Worm (Caenorhabditis elegans): ENCODE results near the gene C17C3.15.

The C17C3.15 gene

DNA sequence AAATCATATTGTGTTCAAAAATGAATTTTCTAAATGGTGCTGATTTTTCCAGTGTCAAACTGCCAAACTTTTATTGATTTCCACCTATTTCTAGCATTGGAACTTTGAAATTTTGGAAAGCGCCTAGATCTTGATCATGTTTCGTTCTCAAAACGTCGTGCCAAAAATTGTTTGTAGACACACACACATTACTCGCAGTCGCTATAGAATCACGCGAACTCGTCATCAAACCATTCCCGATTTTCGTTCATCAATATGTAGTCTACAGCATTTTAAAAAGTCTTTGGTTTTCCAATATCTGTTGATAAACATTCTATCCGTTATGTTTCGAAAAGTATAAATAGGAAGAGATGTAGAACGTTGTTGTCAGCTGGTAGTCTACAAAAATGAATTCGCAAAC lies at the start of gene C17C3.15, which contains the start of gene C17C3.1:
TSS of gene C17C3.15 (plus strand) at position 383 of the 400 bp plus-strand sequence.
TSS of gene C17C3.1 (plus strand) at position 301 of the 400 bp plus-strand sequence.
- TF ChIP-seq snpc-4 (tag; optimal IDR thresholded peaks at IDR 0.05) (no peak), mls-2 (tag; optimal IDR thresholded peaks at IDR 0.05) (no peak), lin-32 (GFP tag; optimal IDR thresholded peaks at IDR 0.05) (no peak), sem-2 (GFP tag; optimal IDR thresholded peaks at IDR 0.05) (no peak), M03D4.4 (tag; optimal IDR thresholded peaks at IDR 0.05) (no peak), tbx-8 (GFP tag; optimal IDR thresholded peaks at IDR 0.05) (no peak), nhr-237 (tag; optimal IDR thresholded peaks at IDR 0.05) (no peak), ceh-43 (GFP tag; optimal IDR thresholded peaks at IDR 0.05) (no peak), mep-1 (tag; optimal IDR thresholded peaks at IDR 0.05) (no peak), lsy-2 (tag; optimal IDR thresholded peaks at IDR 0.05) (no peak), cnd-1 (tag; optimal IDR thresholded peaks at IDR 0.05) (no peak), blmp-1 (tag; optimal IDR thresholded peaks at IDR 0.05) (no peak)

DNA sequence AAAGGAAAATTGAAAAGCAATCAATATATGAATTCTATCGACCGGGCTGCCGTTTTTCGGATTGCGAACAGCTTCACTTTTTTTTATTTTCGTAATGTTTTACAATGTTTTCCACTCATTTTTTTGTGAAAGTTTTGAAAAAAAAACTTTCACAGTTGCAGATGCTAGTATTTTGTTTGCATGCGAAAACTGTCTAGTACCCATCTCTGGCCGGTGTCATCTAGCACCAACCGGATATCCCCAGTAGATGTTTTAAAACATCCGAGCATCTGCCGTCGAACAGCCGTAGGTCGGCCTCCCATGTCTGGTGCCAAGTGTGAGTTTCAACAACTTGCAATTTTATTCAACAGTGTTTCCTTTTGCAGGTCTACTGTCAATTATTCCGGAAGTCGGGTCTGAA lies 49.0 kb upstream of the C17C3.15 start, which contains the start of gene ZK177.12:
TSS of gene ZK177.12 (plus strand) at position 301 of the 400 bp plus-strand sequence.
- TF ChIP-seq sptf-1 (tag; optimal IDR thresholded peaks at IDR 0.05) (no peak), unc-120 (tag; optimal IDR thresholded peaks at IDR 0.05; ENCODE audit: poor library complexity, severe bottlenecking) (no peak), unc-39 (tag; optimal IDR thresholded peaks at IDR 0.05) (no peak), nhr-237 (tag; optimal IDR thresholded peaks at IDR 0.05) (no peak), lin-32 (GFP tag; optimal IDR thresholded peaks at IDR 0.05) (no peak), nhr-12 (tag; optimal IDR thresholded peaks at IDR 0.05) (no peak), ztf-11 (tag; optimal IDR thresholded peaks at IDR 0.05) (no peak), nhr-28 (tag; optimal IDR thresholded peaks at IDR 0.05) (no peak), flh-1 (GFP tag; optimal IDR thresholded peaks at IDR 0.05) (no peak), lin-13 (tag; optimal IDR thresholded peaks at IDR 0.05) (no peak), nhr-2 (tag; optimal IDR thresholded peaks at IDR 0.05) (no peak)

DNA sequence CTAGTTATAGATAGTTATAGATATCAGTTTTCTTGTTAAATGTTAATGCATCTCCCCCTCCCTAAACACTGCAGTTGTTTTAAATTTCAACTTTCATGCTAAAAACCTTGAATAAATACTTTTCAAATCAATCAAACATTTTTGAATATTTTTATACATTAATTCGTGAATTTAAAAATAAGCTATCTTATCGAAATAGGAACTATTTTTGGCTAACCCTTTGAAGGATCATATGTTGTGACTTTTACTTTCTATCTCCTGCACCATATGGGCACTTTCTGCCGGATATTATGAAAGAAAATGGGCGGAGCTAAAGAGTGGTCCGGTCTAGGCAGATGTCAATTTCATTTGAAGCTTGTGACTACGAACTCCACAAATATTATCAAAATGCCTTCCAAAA lies 47.8 kb upstream of the C17C3.15 start, which contains the start of gene ZK177.11:
TSS of gene ZK177.11 (plus strand) at position 301 of the 400 bp plus-strand sequence.
- TF ChIP-seq elt-1 (tag; optimal IDR thresholded peaks at IDR 0.05; ENCODE audit: borderline replicate concordance, insufficient read depth) (no peak), mab-5 (tag; optimal IDR thresholded peaks at IDR 0.05) (no peak), nhr-12 (tag; optimal IDR thresholded peaks at IDR 0.05) (no peak), drap-1 (GFP tag; optimal IDR thresholded peaks at IDR 0.05) (no peak), cnd-1 (tag; optimal IDR thresholded peaks at IDR 0.05) (no peak), sem-2 (GFP tag; optimal IDR thresholded peaks at IDR 0.05) (no peak), unc-62 (GFP tag; optimal IDR thresholded peaks at IDR 0.05) (no peak), ces-1 (GFP tag; optimal IDR thresholded peaks at IDR 0.05) (no peak), M03D4.4 (tag; optimal IDR thresholded peaks at IDR 0.05) (no peak), mep-1 (tag; optimal IDR thresholded peaks at IDR 0.05) (no peak), ztf-11 (tag; optimal IDR thresholded peaks at IDR 0.05) (no peak), snpc-4 (tag; optimal IDR thresholded peaks at IDR 0.05) (no peak)

DNA sequence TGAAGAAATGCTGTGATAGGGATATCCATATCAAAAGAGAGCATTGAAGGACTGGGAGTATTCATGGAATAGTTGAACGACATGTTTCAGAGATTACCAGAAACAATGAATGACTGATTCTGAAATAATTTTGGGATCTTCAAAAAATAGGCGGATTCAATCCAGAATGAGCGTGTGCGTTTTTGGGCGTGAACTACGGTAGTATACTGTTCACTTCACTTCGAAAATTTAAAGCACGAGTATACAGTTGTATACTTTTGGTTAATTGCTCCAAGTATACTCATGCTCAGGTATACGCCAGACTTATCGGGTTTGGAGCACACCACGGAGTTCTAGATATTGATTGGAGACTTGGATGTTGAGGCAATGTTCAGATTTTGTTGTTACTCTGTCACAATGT lies 45.2 kb upstream of the C17C3.15 start, which contains the start of gene tbx-35:
TSS of gene tbx-35 (minus strand) at position 101 of the 400 bp plus-strand sequence.
- TF ChIP-seq lin-32 (GFP tag; optimal IDR thresholded peaks at IDR 0.05) = no peak
- TF ChIP-seq mep-1 (tag; optimal IDR thresholded peaks at IDR 0.05) = no peak
- TF ChIP-seq blmp-1 (tag; optimal IDR thresholded peaks at IDR 0.05) = no peak
- no peak for TF ChIP-seq cnd-1 (tag; optimal IDR thresholded peaks at IDR 0.05)
- TF ChIP-seq nhr-2 (tag; optimal IDR thresholded peaks at IDR 0.05) = no peak
- no peak for TF ChIP-seq M03D4.4 (tag; optimal IDR thresholded peaks at IDR 0.05)
- TF ChIP-seq ztf-11 (tag; optimal IDR thresholded peaks at IDR 0.05) = no peak
- no peak for TF ChIP-seq drap-1 (GFP tag; optimal IDR thresholded peaks at IDR 0.05)
- TF ChIP-seq nhr-76 (tag; optimal IDR thresholded peaks at IDR 0.05) = no peak
- no peak for TF ChIP-seq ces-1 (GFP tag; optimal IDR thresholded peaks at IDR 0.05)
- TF ChIP-seq lin-13 (tag; optimal IDR thresholded peaks at IDR 0.05) = no peak
- no peak for TF ChIP-seq ham-2 (GFP tag; optimal IDR thresholded peaks at IDR 0.05)
- TF ChIP-seq zip-8 (tag; optimal IDR thresholded peaks at IDR 0.05) = no peak
- no peak for TF ChIP-seq unc-62 (GFP tag; optimal IDR thresholded peaks at IDR 0.05)
- no peak for TF ChIP-seq mab-5 (tag; optimal IDR thresholded peaks at IDR 0.05)
- TF ChIP-seq hlh-1 (tag; optimal IDR thresholded peaks at IDR 0.05) = no peak
- TF ChIP-seq nhr-12 (tag; optimal IDR thresholded peaks at IDR 0.05) = no peak
- TF ChIP-seq nhr-237 (tag; optimal IDR thresholded peaks at IDR 0.05) = no peak
- TF ChIP-seq sptf-1 (tag; optimal IDR thresholded peaks at IDR 0.05) = no peak

DNA sequence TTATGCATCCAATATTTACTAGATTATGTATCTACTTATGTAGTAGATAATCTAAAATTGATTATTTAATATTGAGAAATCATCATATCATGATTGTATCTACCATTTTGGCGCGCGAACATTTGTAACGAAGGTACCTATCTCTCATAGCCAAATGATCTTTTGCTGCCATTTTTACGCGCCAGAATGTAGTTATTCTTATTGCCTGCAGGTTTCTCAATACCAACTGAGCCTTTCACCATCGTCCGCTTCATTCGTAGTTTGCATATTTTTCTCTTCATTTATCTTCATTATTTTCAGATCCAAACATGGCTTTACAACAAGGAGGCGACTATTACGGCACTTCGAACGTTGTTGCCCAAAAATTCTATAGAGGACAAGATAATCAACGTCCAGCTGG lies 42.6 kb upstream of the C17C3.15 start, which contains the start of gene ZK177.1:
TSS of gene ZK177.1 (plus strand) at position 301 of the 400 bp plus-strand sequence.
- no peak for TF ChIP-seq ztf-11 (tag; optimal IDR thresholded peaks at IDR 0.05)
- no peak for TF ChIP-seq ceh-83 (GFP tag; optimal IDR thresholded peaks at IDR 0.05)
- TF ChIP-seq sem-2 (GFP tag; optimal IDR thresholded peaks at IDR 0.05) = no peak
- TF ChIP-seq nhr-2 (tag; optimal IDR thresholded peaks at IDR 0.05) = no peak
- no peak for TF ChIP-seq snpc-4 (tag; optimal IDR thresholded peaks at IDR 0.05)
- TF ChIP-seq unc-39 (tag; optimal IDR thresholded peaks at IDR 0.05) = no peak
- no peak for TF ChIP-seq unc-120 (tag; optimal IDR thresholded peaks at IDR 0.05; ENCODE audit: poor library complexity, severe bottlenecking)
- no peak for TF ChIP-seq elt-1 (tag; optimal IDR thresholded peaks at IDR 0.05; ENCODE audit: borderline replicate concordance, insufficient read depth)
- no peak for TF ChIP-seq lsy-2 (tag; optimal IDR thresholded peaks at IDR 0.05)
- TF ChIP-seq nhr-237 (tag; optimal IDR thresholded peaks at IDR 0.05) = no peak
- TF ChIP-seq ceh-43 (GFP tag; optimal IDR thresholded peaks at IDR 0.05) = no peak
- no peak for TF ChIP-seq nhr-76 (tag; optimal IDR thresholded peaks at IDR 0.05)
- TF ChIP-seq M03D4.4 (tag; optimal IDR thresholded peaks at IDR 0.05) = no peak
- TF ChIP-seq tbx-8 (GFP tag; optimal IDR thresholded peaks at IDR 0.05) = no peak
- TF ChIP-seq lin-13 (tag; optimal IDR thresholded peaks at IDR 0.05) = no peak
- no peak for TF ChIP-seq sptf-1 (tag; optimal IDR thresholded peaks at IDR 0.05)
- TF ChIP-seq bed-3 (GFP tag; optimal IDR thresholded peaks at IDR 0.05) = no peak
- no peak for TF ChIP-seq blmp-1 (tag; optimal IDR thresholded peaks at IDR 0.05)
- no peak for TF ChIP-seq nhr-12 (tag; optimal IDR thresholded peaks at IDR 0.05)
- no peak for TF ChIP-seq ham-2 (GFP tag; optimal IDR thresholded peaks at IDR 0.05)
